Worm (Caenorhabditis elegans): ENCODE results near the gene nsph-1.1.

DNA sequence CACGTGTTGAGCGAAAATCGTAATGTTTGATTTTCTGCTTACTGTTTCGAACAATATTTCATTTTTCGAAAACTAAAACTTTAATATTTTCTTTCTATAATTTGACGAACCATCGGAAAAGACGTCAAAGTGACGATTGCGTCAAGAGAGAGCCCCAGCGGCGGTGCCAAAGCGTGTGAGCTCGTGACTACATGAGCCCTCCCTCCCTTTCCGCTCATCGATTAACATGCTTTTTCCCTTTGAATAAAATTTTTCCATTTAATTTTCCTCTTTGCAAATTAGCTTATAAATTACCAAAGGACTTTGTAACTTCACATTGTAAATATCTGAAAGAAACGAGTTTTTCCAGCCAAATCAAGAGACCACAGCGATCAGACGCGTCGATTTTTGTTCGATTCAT lies 23.6 kb upstream of the nsph-1.1 start:
- TF ChIP-seq tbx-37 (GFP tag; conservative IDR thresholded peaks at IDR 0.05) (no peak), hmg-4 (GFP tag; optimal IDR thresholded peaks at IDR 0.05) (no peak), hmbx-1 (tag; optimal IDR thresholded peaks at IDR 0.05) (no peak), ceh-36 (tag; optimal IDR thresholded peaks at IDR 0.05) (no peak), ama-1 (optimal IDR thresholded peaks at IDR 0.05) (no peak), ets-7 (tag; optimal IDR thresholded peaks at IDR 0.05) (no peak), flt-1 (GFP tag; IDR thresholded peaks at IDR 0.05) (no peak), aly-1 (tag; optimal IDR thresholded peaks at IDR 0.05) (no peak), tbx-11 (GFP tag; IDR thresholded peaks at IDR 0.05) (no peak)

Data from whole organism, early embryonic.